Fruit fly (Drosophila melanogaster): Measurements from ENCODE around the gene Fim.

DNA sequence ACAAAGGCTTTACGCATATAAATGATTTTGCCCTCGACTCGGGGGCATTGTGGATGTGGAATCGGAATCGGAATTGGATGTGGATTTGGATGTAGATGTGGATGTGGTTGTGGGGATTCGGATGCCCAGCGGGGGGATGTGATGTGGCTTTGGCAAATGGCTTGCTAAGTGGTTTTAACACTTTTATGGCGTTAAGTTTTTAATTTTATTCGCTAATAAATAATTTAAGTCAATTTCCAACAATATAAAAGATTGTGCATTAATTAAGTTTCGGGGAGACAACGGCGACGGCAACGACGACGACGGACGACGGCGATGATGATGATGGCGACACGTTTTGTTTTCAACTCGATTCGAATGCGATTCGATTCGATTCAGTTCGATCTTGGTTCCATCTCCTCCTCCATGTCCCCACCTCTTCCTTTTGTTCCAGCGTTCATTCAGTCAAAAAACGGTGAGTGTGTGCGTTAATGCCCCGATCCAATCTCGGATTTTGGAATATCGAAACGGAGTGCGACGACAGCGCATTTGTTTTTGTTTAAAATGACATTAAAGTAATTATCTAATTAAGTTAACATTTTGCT is 29.0 kb upstream of the Fim start:
- TF ChIP-seq Sox14 (GFP tag; optimal IDR thresholded peaks at IDR 0.05) (no peak), Ets21C (GFP tag; optimal IDR thresholded peaks at IDR 0.05) (no peak), Hr39 (GFP tag; optimal IDR thresholded peaks at IDR 0.05) (no peak), CG6163 (GFP tag; IDR thresholded peaks at IDR 0.05) (no peak), CG34406 (GFP tag; optimal IDR thresholded peaks at IDR 0.05) (no peak), CG6854 (GFP tag; optimal IDR thresholded peaks at IDR 0.05) (no peak), OdsH (GFP tag; optimal IDR thresholded peaks at IDR 0.05) (no peak)

All from whole organism, prepupa.